Worm (Caenorhabditis elegans): ENCODE measurements around the gene T01E8.1.
A peak's percentile ranks its signal among the peaks of the same experiment; 100 is the strongest.

The T01E8.1 gene

ce11 chrII:10204428-10205049 lies 2.0 kb upstream of the T01E8.1 start (continued):
- TF ChIP-seq hlh-4 (tag; optimal IDR thresholded peaks at IDR 0.05): no peak
- TF ChIP-seq nhr-237 (tag; optimal IDR thresholded peaks at IDR 0.05): no peak
- TF ChIP-seq irx-1 (tag; optimal IDR thresholded peaks at IDR 0.05): no peak
- TF ChIP-seq ceh-90 (tag; optimal IDR thresholded peaks at IDR 0.05): no peak
- TF ChIP-seq fkh-10 (GFP tag; optimal IDR thresholded peaks at IDR 0.05): no peak
- no peak for TF ChIP-seq ztf-4 (tag; optimal IDR thresholded peaks at IDR 0.05)
- TF ChIP-seq mef-2 (tag; optimal IDR thresholded peaks at IDR 0.05): no peak
- TF ChIP-seq tlp-1 (tag; optimal IDR thresholded peaks at IDR 0.05): no peak
- TF ChIP-seq sup-37 (GFP tag; optimal IDR thresholded peaks at IDR 0.05): no peak
- TF ChIP-seq aha-1 (tag; optimal IDR thresholded peaks at IDR 0.05): no peak
- no peak for TF ChIP-seq pax-3 (tag; optimal IDR thresholded peaks at IDR 0.05)
- no peak for TF ChIP-seq ceh-8 (GFP tag; optimal IDR thresholded peaks at IDR 0.05)
- no peak for TF ChIP-seq snpc-4 (tag; optimal IDR thresholded peaks at IDR 0.05)
- no peak for TF ChIP-seq isw-1 (GFP tag; IDR thresholded peaks at IDR 0.05)
- no peak for TF ChIP-seq unc-86 (tag; optimal IDR thresholded peaks at IDR 0.05)
- no peak for TF ChIP-seq nhr-77 (tag; optimal IDR thresholded peaks at IDR 0.05)
- no peak for TF ChIP-seq nhr-12 (tag; optimal IDR thresholded peaks at IDR 0.05)
- TF ChIP-seq nhr-71 (tag; optimal IDR thresholded peaks at IDR 0.05): peak; percentile 51
- peak; percentile 47 for TF ChIP-seq unc-130 (tag; optimal IDR thresholded peaks at IDR 0.05)
- TF ChIP-seq C34B4.2 (tag; optimal IDR thresholded peaks at IDR 0.05): no peak
- no peak for TF ChIP-seq aly-2 (tag; optimal IDR thresholded peaks at IDR 0.05)
- TF ChIP-seq rnt-1 (tag; optimal IDR thresholded peaks at IDR 0.05): peak; percentile 74
- no peak for TF ChIP-seq vab-15 (tag; optimal IDR thresholded peaks at IDR 0.05)
- TF ChIP-seq unc-62 (GFP tag; optimal IDR thresholded peaks at IDR 0.05): no peak
- TF ChIP-seq efl-1 (optimal IDR thresholded peaks at IDR 0.05): no peak
- peak in 1 of 2 experiments; percentile 47 for TF ChIP-seq efl-1 (GFP tag; optimal IDR thresholded peaks at IDR 0.05 in 1 of 2)
- TF ChIP-seq snu-23 (GFP tag; optimal IDR thresholded peaks at IDR 0.05): peak; percentile 43
- TF ChIP-seq nhr-11 (tag; optimal IDR thresholded peaks at IDR 0.05): peak; percentile 42
- no peak for TF ChIP-seq F16B12.6 (tag; optimal IDR thresholded peaks at IDR 0.05)
- no peak for TF ChIP-seq tbx-2 (tag; optimal IDR thresholded peaks at IDR 0.05)
- no peak for TF ChIP-seq egl-13 (tag; optimal IDR thresholded peaks at IDR 0.05)
- TF ChIP-seq grh-1 (GFP tag; IDR thresholded peaks at IDR 0.05): no peak
- no peak for TF ChIP-seq egl-27 (tag; optimal IDR thresholded peaks at IDR 0.05)
- no peak for TF ChIP-seq hpl-2 (GFP tag; optimal IDR thresholded peaks at IDR 0.05)
- TF ChIP-seq lsy-2 (tag; optimal IDR thresholded peaks at IDR 0.05): peak in 1 of 2 experiments; percentile 23
- no peak for TF ChIP-seq sox-4 (tag; optimal IDR thresholded peaks at IDR 0.05)
- TF ChIP-seq nhr-47 (tag; optimal IDR thresholded peaks at IDR 0.05): no peak
- TF ChIP-seq unc-98 (GFP tag; IDR thresholded peaks at IDR 0.05): no peak
- TF ChIP-seq nhr-28 (tag; optimal IDR thresholded peaks at IDR 0.05): no peak
- no peak for TF ChIP-seq swsn-7 (tag; optimal IDR thresholded peaks at IDR 0.05)
- TF ChIP-seq lin-14 (GFP tag; optimal IDR thresholded peaks at IDR 0.05): peak; percentile 46
- no peak for TF ChIP-seq nhr-90 (tag; optimal IDR thresholded peaks at IDR 0.05; ENCODE audit: poor library complexity)
- no peak for TF ChIP-seq elt-2 (tag; optimal IDR thresholded peaks at IDR 0.05)
- no peak for TF ChIP-seq ceh-88 (GFP tag; IDR thresholded peaks at IDR 0.05)
- no peak for TF ChIP-seq sptf-1 (tag; optimal IDR thresholded peaks at IDR 0.05)
- no peak for TF ChIP-seq nhr-85 (tag)
- no peak for TF ChIP-seq ces-1 (GFP tag; optimal IDR thresholded peaks at IDR 0.05)
- no peak for TF ChIP-seq pag-3 (tag; optimal IDR thresholded peaks at IDR 0.05; ENCODE audit: borderline replicate concordance, insufficient read depth)
- no peak for TF ChIP-seq skn-1 (tag; optimal IDR thresholded peaks at IDR 0.05)
- TF ChIP-seq unc-30 (tag; optimal IDR thresholded peaks at IDR 0.05): no peak
- no peak for TF ChIP-seq hlh-17 (GFP tag; optimal IDR thresholded peaks at IDR 0.05; ENCODE audit: borderline replicate concordance)
- no peak for TF ChIP-seq ceh-82 (tag; optimal IDR thresholded peaks at IDR 0.05)

All from whole organism, L1 larva.